Fruit fly (Drosophila melanogaster) whole organism, embryonic: ENCODE measurements around the gene CG34269.

ENCODE experiments used
- ATbp ChIP-seq: fragments of 200-800 bp; sonication (Bioruptor generic); optimal IDR thresholded peaks from 2 replicates; lab custom pipeline; 2017; ENCODE audit warnings: missing biosample characterization, mild to moderate bottlenecking, missing genetic modification characterization, missing genetic modification reagents
- Atf3 ChIP-seq: fragments of 200-800 bp; sonication (Bioruptor generic); optimal IDR thresholded peaks from 3 replicates; lab custom pipeline; 2016; ENCODE audit warnings: missing biosample characterization, missing genetic modification characterization
- CG10274 ChIP-seq: fragments of 200-800 bp; sonication (Bioruptor generic); optimal IDR thresholded peaks from 3 replicates; lab custom pipeline; 2017; ENCODE audit warnings: missing biosample characterization, mild to moderate bottlenecking, missing genetic modification characterization
- CG10543 ChIP-seq: fragments of 200-800 bp; sonication (Bioruptor generic); optimal IDR thresholded peaks from 3 replicates; lab custom pipeline; 2017; ENCODE audit warnings: missing biosample characterization, mild to moderate bottlenecking, missing genetic modification characterization, moderate library complexity
- CG11247 ChIP-seq: fragments of 200-800 bp; sonication (Bioruptor generic); IDR thresholded peaks from 2 replicates; pipeline ENCODE4 v1.3.6; 2022; ENCODE audit warnings: missing biosample characterization, missing genetic modification characterization
- CG12071 ChIP-seq: fragments of 200-800 bp; sonication (Bioruptor generic); optimal IDR thresholded peaks from 3 replicates; lab custom pipeline; 2018; ENCODE audit warnings: missing biosample characterization, mild to moderate bottlenecking, missing genetic modification characterization
- CG12659 ChIP-seq: fragments of 200-800 bp; sonication (Bioruptor generic); optimal IDR thresholded peaks from 3 replicates; lab custom pipeline; 2017; ENCODE audit warnings: mild to moderate bottlenecking, missing biosample characterization, missing genetic modification reagents, missing genetic modification characterization
- CG12942 ChIP-seq: fragments of 200-800 bp; sonication (Bioruptor generic); optimal IDR thresholded peaks from 3 replicates; lab custom pipeline; 2016; ENCODE audit warnings: missing biosample characterization, missing genetic modification characterization
- CG13775 ChIP-seq: fragments of 200-800 bp; sonication (Bioruptor generic); optimal IDR thresholded peaks from 3 replicates; lab custom pipeline; 2017; ENCODE audit warnings: missing biosample characterization, mild to moderate bottlenecking, missing genetic modification characterization
- CG14667 ChIP-seq: fragments of 200-800 bp; sonication (Bioruptor generic); IDR thresholded peaks from 2 replicates; pipeline ENCODE4 v1.3.6; 2022; ENCODE audit warnings: missing biosample characterization, missing genetic modification characterization
- CG17568 ChIP-seq: fragments of 200-800 bp; sonication (Bioruptor generic); optimal IDR thresholded peaks from 2 replicates; lab custom pipeline; 2018; ENCODE audit warnings: missing biosample characterization, mild to moderate bottlenecking, missing genetic modification characterization, moderate library complexity
- CG34376 ChIP-seq: fragments of 200-800 bp; sonication (Bioruptor generic); optimal IDR thresholded peaks from 2 replicates; lab custom pipeline; 2018; ENCODE audit warnings: missing biosample characterization, mild to moderate bottlenecking, missing genetic modification characterization
- CG6791 ChIP-seq: fragments of 200-800 bp; sonication (Bioruptor generic); IDR thresholded peaks from 3 replicates; pipeline ENCODE4 v1.3.6; 2022; ENCODE audit warnings: missing biosample characterization, missing genetic modification characterization; ENCODE audit not compliant: partially characterized antibody
- CG6813 ChIP-seq: fragments of 200-800 bp; sonication (Bioruptor generic); optimal IDR thresholded peaks from 2 replicates; lab custom pipeline; 2017; ENCODE audit warnings: missing biosample characterization, missing genetic modification characterization, mild to moderate bottlenecking, moderate library complexity, missing genetic modification reagents
- CG6854 ChIP-seq: fragments of 200-800 bp; sonication (Bioruptor generic); optimal IDR thresholded peaks from 3 replicates; lab custom pipeline; 2017; ENCODE audit warnings: missing biosample characterization, mild to moderate bottlenecking, missing genetic modification characterization
- CG8290 ChIP-seq, 3 experiments: fragments of 200-800 bp; sonication (Bioruptor generic); optimal IDR thresholded peaks; 2 replicates each; lab custom pipeline; 2016 to 2019; ENCODE audit warnings: missing biosample characterization in 3 of 3, missing genetic modification characterization in 3 of 3, mild to moderate bottlenecking in 2 of 3, moderate library complexity in 1 of 3
- CG9215 ChIP-seq: fragments of 200-800 bp; sonication (Bioruptor generic); IDR thresholded peaks from 2 replicates; pipeline ENCODE4 v1.3.6; 2022; ENCODE audit warnings: missing biosample characterization, missing genetic modification characterization
- Dad ChIP-seq: fragments of 200-800 bp; sonication (Bioruptor generic); optimal IDR thresholded peaks from 3 replicates; lab custom pipeline; 2016; ENCODE audit warnings: missing biosample characterization, missing genetic modification characterization
- E2f1 ChIP-seq: fragments of 200-800 bp; sonication (Bioruptor generic); IDR thresholded peaks from 2 replicates; pipeline ENCODE4 v1.3.6; 2022; ENCODE audit warnings: missing biosample characterization, missing genetic modification characterization
- Fer1 ChIP-seq: fragments of 200-800 bp; sonication (Bioruptor generic); optimal IDR thresholded peaks from 2 replicates; lab custom pipeline; 2017; ENCODE audit warnings: missing biosample characterization, mild to moderate bottlenecking, missing genetic modification characterization
- Gug ChIP-seq: fragments of 200-800 bp; sonication (Bioruptor generic); IDR thresholded peaks from 4 replicates; pipeline ENCODE4 v1.3.6; 2022; ENCODE audit warnings: missing biosample characterization, missing genetic modification characterization
- HmgZ ChIP-seq: fragments of 200-800 bp; sonication (Bioruptor generic); optimal IDR thresholded peaks from 2 replicates; lab custom pipeline; 2018; ENCODE audit warnings: missing biosample characterization, mild to moderate bottlenecking, missing genetic modification characterization
- Hr78 ChIP-seq, 2 experiments: fragments of 200-800 bp in 1 of 2; fragments of >200 bp in 1 of 2; sonication (Bioruptor generic) in 1 of 2; optimal IDR thresholded peaks; 2 replicates each; lab custom pipeline; 2017 to 2019; ENCODE audit warnings: missing biosample characterization in 2 of 2, missing genetic modification characterization in 2 of 2, mild to moderate bottlenecking in 1 of 2, moderate library complexity in 1 of 2
- MBD-R2 ChIP-seq: fragments of 200-800 bp; sonication (Bioruptor generic); IDR thresholded peaks from 2 replicates; pipeline ENCODE4 v1.3.6; 2022; ENCODE audit warnings: missing biosample characterization, missing genetic modification characterization
- Mrtf ChIP-seq: fragments of 200-800 bp; sonication (Bioruptor generic); IDR thresholded peaks from 3 replicates; pipeline ENCODE4 v1.3.6; 2022; ENCODE audit warnings: missing biosample characterization, missing genetic modification characterization
- Nf-YA ChIP-seq: fragments of 200-800 bp; sonication (Bioruptor generic); IDR thresholded peaks from 2 replicates; pipeline ENCODE4 v1.3.6; 2022; ENCODE audit warnings: missing biosample characterization, missing genetic modification characterization
- NfI ChIP-seq: fragments of 200-800 bp; sonication (Bioruptor generic); optimal IDR thresholded peaks from 3 replicates; lab custom pipeline; 2018; ENCODE audit warnings: missing biosample characterization, mild to moderate bottlenecking, missing genetic modification characterization, moderate library complexity
- Pdp1 ChIP-seq, 2 experiments: fragments of 200-800 bp; sonication (Bioruptor generic); optimal IDR thresholded peaks; 3 replicates each; lab custom pipeline; 2016; ENCODE audit warnings: missing biosample characterization in 2 of 2, missing genetic modification characterization in 2 of 2, mild to moderate bottlenecking in 1 of 2, moderate library complexity in 1 of 2
- bab2 ChIP-seq: fragments of 200-800 bp; sonication (Bioruptor generic); optimal IDR thresholded peaks from 2 replicates; lab custom pipeline; 2016; ENCODE audit warnings: missing biosample characterization, missing genetic modification characterization
- caup ChIP-seq: fragments of 200-800 bp; sonication (Bioruptor generic); optimal IDR thresholded peaks from 3 replicates; lab custom pipeline; 2017; ENCODE audit warnings: missing biosample characterization, mild to moderate bottlenecking, missing genetic modification characterization, moderate library complexity; ENCODE audit not compliant: severe bottlenecking
- chif ChIP-seq, 2 experiments: fragments of 200-800 bp; sonication (Bioruptor generic); optimal IDR thresholded peaks; 3 replicates each; lab custom pipeline; 2016; ENCODE audit warnings: missing biosample characterization in 2 of 2, missing genetic modification characterization in 2 of 2
- corto ChIP-seq: fragments of 200-800 bp; sonication (Bioruptor generic); optimal IDR thresholded peaks from 2 replicates; lab custom pipeline; 2016; ENCODE audit warnings: missing biosample characterization, mild to moderate bottlenecking, missing genetic modification characterization, moderate library complexity
- crc ChIP-seq: fragments of 200-800 bp; sonication (Bioruptor generic); optimal IDR thresholded peaks from 2 replicates; lab custom pipeline; 2016; ENCODE audit warnings: missing biosample characterization, missing genetic modification characterization
- dati ChIP-seq: fragments of 200-800 bp; sonication (Bioruptor generic); IDR thresholded peaks from 2 replicates; pipeline ENCODE4 v1.3.6; 2022; ENCODE audit warnings: missing biosample characterization, missing genetic modification characterization
- dimm ChIP-seq: fragments of 200-800 bp; sonication (Bioruptor generic); IDR thresholded peaks from 2 replicates; pipeline ENCODE4 v1.3.6; 2022; ENCODE audit warnings: missing biosample characterization, missing genetic modification characterization
- esg ChIP-seq: fragments of 200-800 bp; sonication (Bioruptor generic); conservative IDR thresholded peaks from 2 replicates; pipeline ENCODE4 v1.3.6; 2022; ENCODE audit warnings: missing biosample characterization, missing genetic modification characterization
- gem ChIP-seq: fragments of 200-800 bp; sonication (Bioruptor generic); optimal IDR thresholded peaks from 2 replicates; lab custom pipeline; 2019; ENCODE audit warnings: missing biosample characterization, mild to moderate bottlenecking, missing genetic modification characterization, moderate library complexity
- jigr1 ChIP-seq: fragments of 200-800 bp; sonication (Bioruptor generic); IDR thresholded peaks from 3 replicates; pipeline ENCODE4 v1.3.6; 2022; ENCODE audit warnings: missing biosample characterization, missing genetic modification characterization
- jing ChIP-seq: fragments of 200-800 bp; sonication (Bioruptor generic); optimal IDR thresholded peaks from 2 replicates; lab custom pipeline; 2018; ENCODE audit warnings: missing biosample characterization, mild to moderate bottlenecking, missing genetic modification characterization
- lab ChIP-seq: fragments of 200-800 bp; sonication (Bioruptor generic); optimal IDR thresholded peaks from 3 replicates; lab custom pipeline; 2017; ENCODE audit warnings: missing biosample characterization, missing genetic modification characterization, mild to moderate bottlenecking, moderate library complexity, missing genetic modification reagents
- mirr ChIP-seq: fragments of 200-800 bp; sonication (Bioruptor generic); optimal IDR thresholded peaks from 3 replicates; lab custom pipeline; 2018; ENCODE audit warnings: missing biosample characterization, mild to moderate bottlenecking, missing genetic modification characterization
- odd ChIP-seq: fragments of 200-800 bp; sonication (Bioruptor generic); optimal IDR thresholded peaks from 2 replicates; lab custom pipeline; 2017; ENCODE audit warnings: missing biosample characterization, mild to moderate bottlenecking, missing genetic modification characterization
- onecut ChIP-seq: fragments of 200-800 bp; sonication (Bioruptor generic); IDR thresholded peaks from 2 replicates; pipeline ENCODE4 v1.3.6; 2022; ENCODE audit warnings: missing biosample characterization, missing genetic modification characterization
- org-1 ChIP-seq: fragments of 200-800 bp; sonication (Bioruptor generic); optimal IDR thresholded peaks from 2 replicates; lab custom pipeline; 2017; ENCODE audit warnings: missing biosample characterization, missing genetic modification characterization
- slbo ChIP-seq: fragments of 200-800 bp; sonication (Bioruptor generic); IDR thresholded peaks from 2 replicates; pipeline ENCODE4 v1.3.6; 2022; ENCODE audit warnings: missing biosample characterization, missing genetic modification characterization
- sr ChIP-seq: fragments of 200-800 bp; sonication (Bioruptor generic); IDR thresholded peaks from 3 replicates; pipeline ENCODE4 v1.3.6; 2022; ENCODE audit warnings: missing biosample characterization, missing genetic modification characterization
- tgo ChIP-seq: fragments of 200-800 bp; sonication (Bioruptor generic); IDR thresholded peaks from 3 replicates; pipeline ENCODE4 v1.3.6; 2022; ENCODE audit warnings: missing biosample characterization, missing genetic modification characterization
- ttk ChIP-seq: fragments of 200-800 bp; sonication (Bioruptor generic); IDR thresholded peaks from 2 replicates; pipeline ENCODE4 v2.1.2; 2022; ENCODE audit warnings: missing biosample characterization, missing genetic modification characterization
- wor ChIP-seq: fragments of 200-800 bp; sonication (Bioruptor generic); IDR thresholded peaks from 2 replicates; pipeline ENCODE4 v1.3.6; 2022; ENCODE audit warnings: missing biosample characterization, missing genetic modification characterization
- yki ChIP-seq: fragments of >200 bp; optimal IDR thresholded peaks from 3 replicates; lab custom pipeline; 2018

Gene CG34269

dm6 chr3L:557294-557693 is 29.2 kb downstream of the CG34269 start (continued):
- TF ChIP-seq mirr (no peak), CG10543 (peak; percentile 81), CG11247 (GFP tag; lab: Robert Waterston, UW) (peak; percentile 41), odd (GFP tag; lab: Kevin White, UChicago) (peak; percentile 25), org-1 (GFP tag; lab: Kevin White, UChicago) (peak; percentile 57), E2f1 (GFP tag; lab: Robert Waterston, UW) (peak; percentile 59), corto (GFP tag; lab: Kevin White, UChicago) (no peak), Mrtf (GFP tag; lab: Robert Waterston, UW) (peak; percentile 72), CG34376 (GFP tag; lab: Kevin White, UChicago) (peak; percentile 50), CG13775 (GFP tag; lab: Kevin White, UChicago) (peak; percentile 13), wor (GFP tag; lab: Robert Waterston, UW) (peak; percentile 29; the same call in 1 of the 2 replicates), bab2 (GFP tag; lab: Kevin White, UChicago) (no peak), jing (GFP tag; lab: Kevin White, UChicago) (no peak), CG10274 (GFP tag; lab: Kevin White, UChicago) (peak; percentile 36), Gug (GFP tag; lab: Robert Waterston, UW) (peak; percentile 56; the same call in 3 of the 4 replicates), ATbp (GFP tag; lab: Kevin White, UChicago) (peak; percentile 10), CG14667 (GFP tag; lab: Robert Waterston, UW) (peak; percentile 35; the same call in 1 of the 2 replicates), MBD-R2 (GFP tag; lab: Robert Waterston, UW) (peak; percentile 21; the same call in 1 of the 2 replicates), ttk (GFP tag; lab: Robert Waterston, UW) (peak; percentile 7; the same call in 1 of the 2 replicates), yki (lab: Kevin White, UChicago) (no peak), CG6791 (GFP tag; lab: Robert Waterston, UW) (no peak), Atf3 (GFP tag; lab: Kevin White, UChicago) (peak; percentile 8), CG12659 (GFP tag; lab: Kevin White, UChicago) (peak; percentile 39), slbo (peak; percentile 91), CG12942 (peak; percentile 35), gem (tag; lab: Kevin White, UChicago) (peak; percentile 54), CG9215 (GFP tag; lab: Robert Waterston, UW) (peak; percentile 80), NfI (GFP tag; lab: Kevin White, UChicago) (peak; percentile 31), sr (no peak), crc (GFP tag; lab: Kevin White, UChicago) (no peak), Hr78 (GFP tag; optimal IDR thresholded peaks at IDR 0.05; lab: Kevin White, UChicago) (no peak), CG8290 (GFP tag; optimal IDR thresholded peaks at IDR 0.05; lab: Kevin White, UChicago) (no peak), CG8290 (tag; optimal IDR thresholded peaks at IDR 0.05; lab: Kevin White, UChicago) (peak in 1 of 2 experiments; percentile 91), dati (no peak), chif (GFP tag; optimal IDR thresholded peaks at IDR 0.05; lab: Kevin White, UChicago) (peak in 1 of 2 experiments; percentile 19), CG6813 (no peak), dimm (GFP tag; lab: Robert Waterston, UW) (0 out of 2 replicates have a peak, but pooled peaks have one; percentile 16), Dad (GFP tag; lab: Kevin White, UChicago) (no peak), lab (GFP tag; lab: Kevin White, UChicago) (peak; percentile 85), onecut (GFP tag; lab: Robert Waterston, UW) (peak; percentile 27), CG17568 (no peak), CG12071 (GFP tag; lab: Kevin White, UChicago) (peak; percentile 49), CG6854 (peak; percentile 2), tgo (peak; percentile 69), Fer1 (GFP tag; lab: Kevin White, UChicago) (peak; percentile 60), caup (GFP tag; lab: Kevin White, UChicago) (peak; percentile 45), Nf-YA (GFP tag; lab: Robert Waterston, UW) (0 out of 2 replicates have a peak, but pooled peaks have one; percentile 49), esg (peak; percentile 63), HmgZ (tag; lab: Kevin White, UChicago) (peak; percentile 72), Pdp1 (GFP tag; optimal IDR thresholded peaks at IDR 0.05; lab: Kevin White, UChicago) (peak in 1 of 2 experiments; percentile 24), jigr1 (GFP tag; lab: Robert Waterston, UW) (0 out of 3 replicates have a peak, but pooled peaks have one; percentile 38)
